Worm (Caenorhabditis elegans) whole organism, L4 larva: Measurements from ENCODE around the gene ham-3.

Experiments used
- F10B5.3 ChIP-seq: sonication (generic microtip); optimal IDR thresholded peaks from 2 replicates; lab custom pipeline; 2016; ENCODE audit warnings: mild to moderate bottlenecking, missing genetic modification characterization, missing compliant biosample characterization
- F26F4.8 ChIP-seq: fragments of 200-800 bp; sonication (Bioruptor generic); conservative IDR thresholded peaks from 2 replicates; pipeline ENCODE4 v1.3.6; 2022; ENCODE audit warnings: missing genetic modification characterization, missing compliant biosample characterization
- R02D3.7 ChIP-seq: fragments of 150-350 bp; sonication (generic microtip); optimal IDR thresholded peaks from 3 replicates; lab custom pipeline; 2014; ENCODE audit warnings: missing biosample characterization, missing genetic modification characterization
- Y48G9A.11 ChIP-seq: fragments of 200-800 bp; sonication (Bioruptor generic); IDR thresholded peaks from 2 replicates; pipeline ENCODE4 v1.3.6; 2022; ENCODE audit warnings: missing genetic modification reagents, missing genetic modification characterization, missing compliant biosample characterization
- Y5F2A.4 ChIP-seq: fragments of 200-800 bp; sonication (Bioruptor generic); optimal IDR thresholded peaks from 2 replicates; lab custom pipeline; 2018; ENCODE audit warnings: mild to moderate bottlenecking, missing genetic modification characterization, missing compliant biosample characterization
- ZK546.5 ChIP-seq, 2 experiments: sonication (generic microtip); optimal IDR thresholded peaks; 2 replicates each; lab custom pipeline; 2017; ENCODE audit warnings: missing biosample characterization in 2 of 2, missing genetic modification characterization in 2 of 2
- aly-2 ChIP-seq: sonication (generic microtip); optimal IDR thresholded peaks from 2 replicates; lab custom pipeline; 2018; ENCODE audit warnings: missing biosample characterization, missing genetic modification characterization
- ama-1 ChIP-seq: fragments of 150-350 bp; optimal IDR thresholded peaks from 2 replicates; lab custom pipeline; 2014; ENCODE audit warnings: inconsistent platforms, mixed read lengths
- arid-1 ChIP-seq: fragments of 200-800 bp; sonication (Bioruptor generic); conservative IDR thresholded peaks from 2 replicates; pipeline ENCODE4 v1.3.6; 2022; ENCODE audit warnings: missing genetic modification reagents, missing genetic modification characterization, missing compliant biosample characterization
- ceh-28 ChIP-seq: fragments of 150-350 bp; optimal IDR thresholded peaks from 2 replicates; lab custom pipeline; 2014; ENCODE audit warnings: missing biosample characterization, missing genetic modification reagents, missing genetic modification characterization
- ceh-32 ChIP-seq: sonication (generic microtip); optimal IDR thresholded peaks from 2 replicates; lab custom pipeline; 2016; ENCODE audit warnings: mild to moderate bottlenecking, missing genetic modification characterization, missing compliant biosample characterization; ENCODE audit not compliant: poor library complexity
- ctbp-1 ChIP-seq: fragments of 200-800 bp; sonication (Bioruptor generic); IDR thresholded peaks from 2 replicates; pipeline ENCODE4 v1.3.6; 2022; ENCODE audit warnings: missing genetic modification reagents, missing genetic modification characterization, missing compliant biosample characterization
- daf-16 ChIP-seq, 3 experiments: sonication (generic microtip); optimal IDR thresholded peaks; 2 replicates each; lab custom pipeline; 2016 to 2017; ENCODE audit warnings: missing genetic modification characterization in 3 of 3, missing genetic modification reagents in 3 of 3, mild to moderate bottlenecking in 2 of 3, missing compliant biosample characterization in 2 of 3, missing biosample characterization in 1 of 3, moderate library complexity in 1 of 3
- daf-19 ChIP-seq: fragments of 200-800 bp; sonication (Bioruptor generic); conservative IDR thresholded peaks from 2 replicates; pipeline ENCODE4 v1.3.6; 2022; ENCODE audit warnings: missing genetic modification characterization, missing compliant biosample characterization
- daf-8 ChIP-seq: fragments of 200-800 bp; sonication (Bioruptor generic); IDR thresholded peaks from 2 replicates; pipeline ENCODE4 v1.3.6; 2022; ENCODE audit warnings: missing genetic modification characterization, missing compliant biosample characterization
- dmd-6 ChIP-seq: fragments of 200-800 bp; sonication (Bioruptor generic); IDR thresholded peaks from 2 replicates; pipeline ENCODE4 v1.3.6; 2022; ENCODE audit warnings: missing genetic modification reagents, missing genetic modification characterization, missing compliant biosample characterization
- dpl-1 ChIP-seq: fragments of 150-350 bp; optimal IDR thresholded peaks from 2 replicates; lab custom pipeline; 2014; ENCODE audit warnings: missing biosample characterization, missing genetic modification reagents, missing genetic modification characterization
- duxl-1 ChIP-seq: sonication (generic microtip); optimal IDR thresholded peaks from 2 replicates; lab custom pipeline; 2016; ENCODE audit warnings: mild to moderate bottlenecking, missing genetic modification characterization, moderate library complexity, missing compliant biosample characterization; ENCODE audit not compliant: poor library complexity
- egl-27 ChIP-seq: sonication (generic microtip); optimal IDR thresholded peaks from 3 replicates; lab custom pipeline; 2017; ENCODE audit warnings: missing biosample characterization, missing genetic modification reagents, missing genetic modification characterization
- fos-1 ChIP-seq: fragments of 150-350 bp; optimal IDR thresholded peaks from 2 replicates; lab custom pipeline; 2014; ENCODE audit warnings: missing biosample characterization, missing genetic modification characterization
- gei-8 ChIP-seq: fragments of 200-800 bp; sonication (Bioruptor generic); optimal IDR thresholded peaks from 2 replicates; lab custom pipeline; 2018; ENCODE audit warnings: mild to moderate bottlenecking, missing genetic modification characterization, missing compliant biosample characterization
- hif-1 ChIP-seq, 2 experiments: sonication (generic microtip); optimal IDR thresholded peaks; 2 replicates each; lab custom pipeline; 2016 to 2017; ENCODE audit warnings: missing compliant biosample characterization in 2 of 2, missing genetic modification characterization in 2 of 2, missing genetic modification reagents in 2 of 2, missing genotype in 2 of 2, mild to moderate bottlenecking in 1 of 2
- hlh-11 ChIP-seq: fragments of 200-800 bp; sonication (Bioruptor generic); optimal IDR thresholded peaks from 2 replicates; lab custom pipeline; 2018; ENCODE audit warnings: mild to moderate bottlenecking, missing genetic modification characterization, missing compliant biosample characterization
- hlh-30 ChIP-seq: sonication (generic microtip); optimal IDR thresholded peaks from 2 replicates; lab custom pipeline; 2017; ENCODE audit warnings: antibody characterized with exemption, mild to moderate bottlenecking, missing genetic modification characterization, missing compliant biosample characterization; ENCODE audit not compliant: insufficient read depth
- lim-7 ChIP-seq: fragments of 200-800 bp; sonication (Bioruptor generic); IDR thresholded peaks from 2 replicates; pipeline ENCODE4 v1.3.6; 2022; ENCODE audit warnings: missing genetic modification characterization, missing compliant biosample characterization
- lin-38 ChIP-seq: fragments of 200-800 bp; sonication (Bioruptor generic); IDR thresholded peaks from 2 replicates; pipeline ENCODE4 v1.3.6; 2022; ENCODE audit warnings: missing genetic modification reagents, missing genetic modification characterization, missing compliant biosample characterization
- lin-39 ChIP-seq: fragments of 150-350 bp; optimal IDR thresholded peaks from 2 replicates; lab custom pipeline; 2014; ENCODE audit warnings: missing biosample characterization, missing genetic modification reagents, missing genetic modification characterization
- lsy-2 ChIP-seq, 2 experiments: fragments of 150-350 bp in 1 of 2; sonication (generic microtip) in 1 of 2; optimal IDR thresholded peaks; 2 replicates each; lab custom pipeline; 2014 to 2017; ENCODE audit warnings: missing biosample characterization in 2 of 2, missing genetic modification characterization in 2 of 2
- madf-5 ChIP-seq, 2 experiments: fragments of 200-800 bp; sonication (Bioruptor generic); IDR thresholded peaks; 2 replicates each; pipeline ENCODE4 v1.3.6; 2022; ENCODE audit warnings: missing compliant biosample characterization in 2 of 2, missing genetic modification characterization in 2 of 2
- mdl-1 ChIP-seq, 2 experiments: fragments of 150-350 bp in 1 of 2; sonication (generic microtip) in 1 of 2; optimal IDR thresholded peaks; 2 replicates each; lab custom pipeline; 2014 to 2017; ENCODE audit warnings: missing biosample characterization in 2 of 2, missing genetic modification characterization in 2 of 2
- mep-1 ChIP-seq: fragments of 150-350 bp; sonication (generic microtip); optimal IDR thresholded peaks from 3 replicates; lab custom pipeline; 2014; ENCODE audit warnings: missing biosample characterization, missing genetic modification characterization
- mxl-3 ChIP-seq: fragments of 200-800 bp; sonication (Bioruptor generic); optimal IDR thresholded peaks from 2 replicates; lab custom pipeline; 2018; ENCODE audit warnings: mild to moderate bottlenecking, missing genetic modification characterization, missing compliant biosample characterization
- nhr-111 ChIP-seq: fragments of 200-800 bp; sonication (Bioruptor generic); optimal IDR thresholded peaks from 2 replicates; lab custom pipeline; 2018; ENCODE audit warnings: mild to moderate bottlenecking, missing genetic modification characterization, missing compliant biosample characterization
- nhr-25 ChIP-seq: sonication (generic microtip); optimal IDR thresholded peaks from 2 replicates; lab custom pipeline; 2017; ENCODE audit warnings: missing genetic modification characterization, mild to moderate bottlenecking, missing compliant biosample characterization, antibody characterized with exemption, moderate library complexity, borderline replicate concordance; ENCODE audit not compliant: insufficient read depth
- nhr-28 ChIP-seq: fragments of 150-350 bp; optimal IDR thresholded peaks from 2 replicates; lab custom pipeline; 2014; ENCODE audit warnings: missing biosample characterization, missing genetic modification characterization
- nhr-6 ChIP-seq: fragments of 150-350 bp; optimal IDR thresholded peaks from 2 replicates; lab custom pipeline; 2014; ENCODE audit warnings: missing biosample characterization, missing genetic modification characterization
- pqm-1 ChIP-seq: sonication (generic microtip); optimal IDR thresholded peaks from 2 replicates; lab custom pipeline; 2017; ENCODE audit warnings: missing biosample characterization, missing genetic modification characterization
- rbr-2 ChIP-seq: sonication (generic microtip); optimal IDR thresholded peaks from 2 replicates; lab custom pipeline; 2016; ENCODE audit warnings: missing genotype, missing genetic modification characterization, missing compliant biosample characterization
- set-16 ChIP-seq: fragments of 200-800 bp; sonication (Bioruptor generic); IDR thresholded peaks from 2 replicates; pipeline ENCODE4 v1.3.6; 2022; ENCODE audit warnings: missing genetic modification reagents, missing genetic modification characterization, missing compliant biosample characterization
- skn-1 ChIP-seq: fragments of 150-350 bp; optimal IDR thresholded peaks from 2 replicates; lab custom pipeline; 2014; ENCODE audit warnings: missing biosample characterization, missing genetic modification characterization
- spr-1 ChIP-seq: sonication (generic microtip); optimal IDR thresholded peaks from 2 replicates; lab custom pipeline; 2016; ENCODE audit warnings: mild to moderate bottlenecking, missing genetic modification characterization, missing compliant biosample characterization
- spr-3 ChIP-seq: fragments of 200-800 bp; sonication (Bioruptor generic); optimal IDR thresholded peaks from 2 replicates; lab custom pipeline; 2018; ENCODE audit warnings: mild to moderate bottlenecking, missing genetic modification characterization, missing compliant biosample characterization
- unc-130 ChIP-seq: sonication (generic microtip); optimal IDR thresholded peaks from 2 replicates; lab custom pipeline; 2016; ENCODE audit warnings: missing genetic modification reagents, missing genetic modification characterization, missing compliant biosample characterization
- zfp-3 ChIP-seq: fragments of 200-800 bp; sonication (Bioruptor generic); conservative IDR thresholded peaks from 2 replicates; pipeline ENCODE4 v1.3.6; 2022; ENCODE audit warnings: missing genetic modification reagents, missing genetic modification characterization, missing compliant biosample characterization
- ztf-11 ChIP-seq: fragments of 150-350 bp; optimal IDR thresholded peaks from 2 replicates; lab custom pipeline; 2014; ENCODE audit warnings: missing biosample characterization, missing genetic modification characterization

ham-3 gene

ce11 chrIII:10094538-10094937 is 26.0 kb upstream of the ham-3 start (continued):
- TF ChIP-seq rbr-2 (tag; lab: Kevin White, UChicago) = peak; percentile 43
- no peak for TF ChIP-seq daf-16 (GFP tag; optimal IDR thresholded peaks at IDR 0.05; lab: Kevin White, UChicago)
- no peak for TF ChIP-seq daf-16 (tag; optimal IDR thresholded peaks at IDR 0.05; lab: Kevin White, UChicago)
- peak in 1 of 2 experiments; percentile 9 for TF ChIP-seq hif-1 (tag; optimal IDR thresholded peaks at IDR 0.05; lab: Kevin White, UChicago)
- TF ChIP-seq set-16 = peak; percentile 96
- peak; percentile 63 for TF ChIP-seq hlh-11
- peak in 1 of 2 experiments; percentile 25 for TF ChIP-seq mdl-1 (tag; optimal IDR thresholded peaks at IDR 0.05; lab: Kevin White, UChicago)
- TF ChIP-seq mxl-3 (GFP tag; lab: Kevin White, UChicago) = peak; percentile 68
- TF ChIP-seq ceh-28 = no peak
- TF ChIP-seq duxl-1 (tag; lab: Kevin White, UChicago) = no peak

ce11 chrIII:10095377-10095776 is 25.2 kb upstream of the ham-3 start:
- TF ChIP-seq dpl-1 (GFP tag; lab: Kevin White, UChicago) (no peak), ctbp-1 (no peak), lsy-2 (tag; optimal IDR thresholded peaks at IDR 0.05; lab: Kevin White, UChicago) (peak in 1 of 2 experiments; percentile 57), gei-8 (GFP tag; lab: Kevin White, UChicago) (no peak), daf-16 (GFP tag; optimal IDR thresholded peaks at IDR 0.05; lab: Kevin White, UChicago) (no peak), daf-16 (tag; optimal IDR thresholded peaks at IDR 0.05; lab: Kevin White, UChicago) (peak; percentile 41), unc-130 (GFP tag; lab: Kevin White, UChicago) (no peak), Y48G9A.11 (GFP tag; lab: Robert Waterston, UW) (no peak), zfp-3 (GFP tag; lab: Robert Waterston, UW) (no peak), lim-7 (GFP tag; lab: Robert Waterston, UW) (no peak), nhr-28 (peak; percentile 47), pqm-1 (tag; lab: Kevin White, UChicago) (peak; percentile 8), daf-19 (GFP tag; lab: Robert Waterston, UW) (no peak), R02D3.7 (tag; lab: Kevin White, UChicago) (no peak), ZK546.5 (tag; optimal IDR thresholded peaks at IDR 0.05; lab: Kevin White, UChicago) (no peak), hlh-30 (tag; lab: Kevin White, UChicago) (no peak)

ce11 chrIII:10096525-10096972 is 24.0 kb upstream of the ham-3 start:
- TF ChIP-seq F10B5.3 = peak; percentile 43
- TF ChIP-seq mep-1 (tag; lab: Kevin White, UChicago) = peak; percentile 91
- no peak for TF ChIP-seq ZK546.5 (tag; optimal IDR thresholded peaks at IDR 0.05; lab: Kevin White, UChicago)
- no peak for TF ChIP-seq nhr-111 (GFP tag; lab: Kevin White, UChicago)
- no peak for TF ChIP-seq zfp-3 (GFP tag; lab: Robert Waterston, UW)
- peak; percentile 22 for TF ChIP-seq spr-3
- no peak for TF ChIP-seq madf-5 (GFP tag; IDR thresholded peaks at IDR 0.05; lab: Robert Waterston, UW)
- no peak for TF ChIP-seq daf-8 (GFP tag; lab: Robert Waterston, UW)
- no peak for TF ChIP-seq skn-1 (tag; lab: Kevin White, UChicago)
- peak; percentile 65 for TF ChIP-seq arid-1 (GFP tag; lab: Robert Waterston, UW)
- TF ChIP-seq ama-1 (lab: Kevin White, UChicago) = no peak
- TF ChIP-seq spr-1 (tag; lab: Kevin White, UChicago) = peak; percentile 59
- peak; percentile 87 for TF ChIP-seq mxl-3 (GFP tag; lab: Kevin White, UChicago)
- peak; percentile 67 for TF ChIP-seq nhr-25
- TF ChIP-seq fos-1 (tag; lab: Kevin White, UChicago) = no peak
- peak; percentile 89 for TF ChIP-seq dmd-6 (GFP tag; lab: Robert Waterston, UW)
- peak; percentile 70 to 93 for TF ChIP-seq lsy-2 (tag; optimal IDR thresholded peaks at IDR 0.05; lab: Kevin White, UChicago)
- peak; percentile 81 for TF ChIP-seq nhr-28
- TF ChIP-seq ctbp-1 = peak; percentile 85
- TF ChIP-seq unc-130 (GFP tag; lab: Kevin White, UChicago) = no peak
- peak; percentile 62; the same call in 1 of the 2 replicates for TF ChIP-seq daf-19 (GFP tag; lab: Robert Waterston, UW)
- no peak for TF ChIP-seq ztf-11 (tag; lab: Kevin White, UChicago)
- TF ChIP-seq Y5F2A.4 (GFP tag; lab: Kevin White, UChicago) = no peak
- no peak for TF ChIP-seq F26F4.8 (GFP tag; lab: Robert Waterston, UW)
- peak; percentile 92 for TF ChIP-seq nhr-6
- TF ChIP-seq lin-39 (tag; lab: Kevin White, UChicago) = no peak
- no peak for TF ChIP-seq aly-2 (tag; lab: Kevin White, UChicago)
- no peak for TF ChIP-seq egl-27 (tag; lab: Kevin White, UChicago)
- no peak for TF ChIP-seq ceh-32 (tag; lab: Kevin White, UChicago)
- no peak; the same call in 1 of the 2 replicates for TF ChIP-seq lin-38
